Worm (Caenorhabditis elegans): ENCODE data around the gene K08B5.2.

Gene K08B5.2

DNA sequence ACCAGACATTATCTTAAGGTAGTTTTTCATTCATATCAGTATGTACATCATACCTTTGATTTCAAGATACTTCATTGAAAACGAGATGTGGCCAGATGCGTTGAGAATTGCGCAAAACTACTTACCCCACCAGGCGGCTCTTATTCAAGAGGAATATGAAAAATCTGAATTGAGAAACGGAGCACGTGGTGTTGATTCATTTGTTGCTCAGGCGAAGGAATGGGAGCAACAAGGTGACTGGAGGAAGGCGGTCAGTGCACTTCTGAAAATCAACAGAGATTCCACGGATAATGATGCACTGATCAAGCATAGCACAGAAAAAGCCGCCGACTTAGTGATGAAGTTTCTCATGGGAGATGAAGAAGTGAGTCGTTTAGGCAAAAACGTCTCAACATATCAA, 5.4 kb downstream of the K08B5.2 start:
- TF ChIP-seq tbx-2 (tag; optimal IDR thresholded peaks at IDR 0.05) (no peak), che-1 (tag; optimal IDR thresholded peaks at IDR 0.05) (no peak), sox-4 (tag; optimal IDR thresholded peaks at IDR 0.05) (no peak), npax-4 (tag; optimal IDR thresholded peaks at IDR 0.05) (no peak), pros-1 (tag; optimal IDR thresholded peaks at IDR 0.05) (no peak), eyg-1 (tag; optimal IDR thresholded peaks at IDR 0.05) (no peak), pha-2 (tag; optimal IDR thresholded peaks at IDR 0.05) (no peak), ceh-24 (tag; optimal IDR thresholded peaks at IDR 0.05) (no peak), pag-3 (tag; optimal IDR thresholded peaks at IDR 0.05; ENCODE audit: borderline replicate concordance) (no peak), sox-2 (GFP tag; IDR thresholded peaks at IDR 0.05) (no peak), C08G9.2 (tag; optimal IDR thresholded peaks at IDR 0.05) (no peak)

DNA sequence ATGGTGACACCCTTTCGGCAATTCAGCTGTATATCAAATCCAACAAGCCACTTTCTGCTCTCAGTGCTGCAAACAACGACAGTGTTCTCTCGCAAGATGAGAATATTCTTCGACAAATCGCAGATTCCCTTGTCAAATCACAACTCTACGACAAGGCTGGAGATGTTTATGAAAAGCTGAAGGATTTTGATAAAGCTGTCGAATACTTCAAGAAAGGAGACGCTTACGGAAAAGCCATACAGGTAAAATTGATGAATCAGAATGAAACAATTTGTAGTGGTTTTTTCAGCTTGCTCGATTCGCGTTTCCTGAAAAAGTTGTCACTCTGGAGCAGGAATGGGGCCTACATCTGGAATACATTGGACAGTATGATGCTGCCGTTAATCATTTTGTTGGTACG, 7.6 kb downstream of the K08B5.2 start:
- no peak for TF ChIP-seq ceh-9 (tag; optimal IDR thresholded peaks at IDR 0.05)
- TF ChIP-seq che-1 (tag; optimal IDR thresholded peaks at IDR 0.05): no peak
- no peak for TF ChIP-seq pag-3 (tag; optimal IDR thresholded peaks at IDR 0.05; ENCODE audit: borderline replicate concordance)
- TF ChIP-seq elt-2 (tag; optimal IDR thresholded peaks at IDR 0.05): no peak
- TF ChIP-seq Y22D7AL.16 (tag; optimal IDR thresholded peaks at IDR 0.05): no peak
- TF ChIP-seq ztf-16 (tag; optimal IDR thresholded peaks at IDR 0.05): no peak

DNA sequence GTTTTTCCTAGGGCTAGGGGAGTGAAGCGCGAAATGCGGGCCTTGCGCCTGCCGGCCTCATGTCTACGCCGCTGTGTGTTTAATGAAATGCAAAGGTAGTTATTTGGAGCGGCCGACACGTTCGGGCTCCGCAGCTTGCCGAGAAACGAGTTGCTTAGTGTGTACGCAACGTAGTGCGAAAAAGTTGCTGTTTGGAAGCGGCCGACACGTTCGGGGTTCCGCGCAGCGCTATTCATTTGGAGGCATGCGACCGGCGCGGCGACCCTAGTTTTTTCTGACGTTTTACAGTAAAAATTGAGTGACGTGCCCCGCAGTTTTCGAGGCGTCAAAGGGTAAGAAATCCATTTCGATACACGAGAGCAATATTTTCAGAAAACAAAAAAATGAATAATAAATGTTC, 8.0 kb downstream of the K08B5.2 start:
- TF ChIP-seq pros-1 (tag; optimal IDR thresholded peaks at IDR 0.05) (no peak), hlh-6 (tag; optimal IDR thresholded peaks at IDR 0.05) (no peak), F13H6.1 (tag; optimal IDR thresholded peaks at IDR 0.05) (no peak), pag-3 (tag; optimal IDR thresholded peaks at IDR 0.05; ENCODE audit: borderline replicate concordance) (no peak), ahr-1 (tag; optimal IDR thresholded peaks at IDR 0.05) (no peak), hlh-30 (tag; optimal IDR thresholded peaks at IDR 0.05; ENCODE audit: insufficient read depth) (no peak), lim-6 (tag; optimal IDR thresholded peaks at IDR 0.05) (no peak), fkh-10 (GFP tag; optimal IDR thresholded peaks at IDR 0.05) (no peak), pha-4 (tag; optimal IDR thresholded peaks at IDR 0.05) (no peak), nhr-232 (tag; optimal IDR thresholded peaks at IDR 0.05) (no peak), ceh-31 (tag; optimal IDR thresholded peaks at IDR 0.05) (no peak), ceh-24 (tag; optimal IDR thresholded peaks at IDR 0.05) (no peak), gmeb-2 (tag; optimal IDR thresholded peaks at IDR 0.05) (no peak), ztf-16 (tag; optimal IDR thresholded peaks at IDR 0.05) (no peak), ets-4 (tag; optimal IDR thresholded peaks at IDR 0.05) (no peak), sox-2 (GFP tag; IDR thresholded peaks at IDR 0.05) (no peak)

DNA sequence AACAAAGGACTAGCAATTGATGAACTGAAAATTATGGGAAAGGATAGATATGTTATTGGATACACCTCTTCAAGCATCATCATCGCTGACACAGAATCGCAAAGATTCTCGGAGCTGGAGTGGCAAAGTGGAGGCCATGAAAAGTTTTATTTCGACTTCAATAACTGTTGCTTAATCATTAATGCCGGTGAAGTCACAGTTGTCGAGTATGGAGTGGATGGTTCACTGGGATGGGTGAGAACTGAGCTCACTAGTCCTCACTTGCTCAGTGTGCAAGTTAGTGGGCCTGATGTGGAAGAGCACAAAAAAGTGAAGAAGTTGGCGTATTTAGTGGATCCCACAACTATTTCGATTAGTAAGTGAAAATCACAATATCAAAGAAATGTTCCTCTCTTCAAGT, 9.8 kb downstream of the K08B5.2 start:
- TF ChIP-seq unc-86 (tag; optimal IDR thresholded peaks at IDR 0.05): no peak
- no peak for TF ChIP-seq ceh-18 (tag; optimal IDR thresholded peaks at IDR 0.05)
- TF ChIP-seq ets-4 (tag; optimal IDR thresholded peaks at IDR 0.05): no peak
- no peak for TF ChIP-seq hlh-13 (GFP tag; optimal IDR thresholded peaks at IDR 0.05)
- no peak for TF ChIP-seq madf-2 (tag; optimal IDR thresholded peaks at IDR 0.05)
- no peak for TF ChIP-seq hlh-6 (tag; optimal IDR thresholded peaks at IDR 0.05)
- TF ChIP-seq sox-4 (tag; optimal IDR thresholded peaks at IDR 0.05): no peak

DNA sequence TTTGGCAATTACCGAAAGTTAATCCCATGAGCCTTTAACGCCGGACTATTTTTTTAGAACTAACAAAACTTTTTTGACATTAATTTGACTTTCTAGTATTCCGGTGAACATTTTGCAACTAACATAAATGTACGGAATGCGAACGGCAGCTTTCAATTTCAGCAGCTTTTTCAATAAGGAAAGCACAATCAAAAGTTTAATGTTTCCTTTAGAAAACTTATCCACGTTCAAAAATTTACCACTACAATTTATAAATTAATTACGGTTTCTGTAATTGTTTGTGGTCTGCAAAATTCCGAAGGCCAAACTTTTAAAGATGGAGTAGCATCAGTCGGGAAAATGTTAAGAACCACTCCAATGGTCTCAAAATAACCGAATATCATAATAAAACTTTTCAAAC, 13.3 kb downstream of the K08B5.2 start, which contains the start of gene osm-1:
Gene osm-1, plus strand, starts transcription at position 301 of the 400 bp plus-strand sequence.
- TF ChIP-seq ceh-22 (tag; optimal IDR thresholded peaks at IDR 0.05): no peak
- TF ChIP-seq F13H6.1 (tag; optimal IDR thresholded peaks at IDR 0.05): no peak
- no peak for TF ChIP-seq pqm-1 (tag; optimal IDR thresholded peaks at IDR 0.05)
- no peak for TF ChIP-seq ets-4 (tag; optimal IDR thresholded peaks at IDR 0.05)
- no peak for TF ChIP-seq madf-2 (tag; optimal IDR thresholded peaks at IDR 0.05)
- no peak for TF ChIP-seq tbx-2 (tag; optimal IDR thresholded peaks at IDR 0.05)
- no peak for TF ChIP-seq K09A11.1 (tag; optimal IDR thresholded peaks at IDR 0.05; ENCODE audit: insufficient read depth)
- no peak for TF ChIP-seq pat-9 (tag; optimal IDR thresholded peaks at IDR 0.05)
- TF ChIP-seq unc-42 (tag; optimal IDR thresholded peaks at IDR 0.05): no peak
- no peak for TF ChIP-seq ceh-18 (tag; optimal IDR thresholded peaks at IDR 0.05)
- TF ChIP-seq ceh-14 (tag; optimal IDR thresholded peaks at IDR 0.05): no peak
- TF ChIP-seq elt-4 (tag; optimal IDR thresholded peaks at IDR 0.05): no peak

Data from whole organism, late embryonic.